Worm (Caenorhabditis elegans) whole organism, early embryonic: ENCODE data around the gene oac-8.

ENCODE experiments used
- B0310.2 ChIP-seq: sonication (generic microtip); optimal IDR thresholded peaks from 2 replicates; lab custom pipeline; 2016; ENCODE audit warnings: mild to moderate bottlenecking, missing genetic modification characterization, missing compliant biosample characterization
- F13C5.2 ChIP-seq: sonication (generic microtip); optimal IDR thresholded peaks from 2 replicates; lab custom pipeline; 2017; ENCODE audit warnings: mild to moderate bottlenecking, missing genetic modification characterization, inconsistent platforms, missing compliant biosample characterization
- aly-1 ChIP-seq: sonication (generic microtip); optimal IDR thresholded peaks from 2 replicates; lab custom pipeline; 2016; ENCODE audit warnings: missing genetic modification characterization, missing compliant biosample characterization
- ama-1 ChIP-seq: fragments of 150-350 bp; optimal IDR thresholded peaks from 2 replicates; lab custom pipeline; 2014
- ceh-13 ChIP-seq: fragments of 200-800 bp; sonication (Bioruptor generic); optimal IDR thresholded peaks from 2 replicates; lab custom pipeline; 2018; ENCODE audit warnings: mild to moderate bottlenecking, missing genetic modification characterization, missing compliant biosample characterization
- ceh-36 ChIP-seq: sonication (generic microtip); optimal IDR thresholded peaks from 2 replicates; lab custom pipeline; 2016; ENCODE audit warnings: missing genetic modification characterization, inconsistent platforms, missing compliant biosample characterization
- ets-7 ChIP-seq: sonication (generic microtip); optimal IDR thresholded peaks from 2 replicates; lab custom pipeline; 2016; ENCODE audit warnings: missing genotype, missing genetic modification characterization, missing compliant biosample characterization
- flt-1 ChIP-seq: fragments of 200-800 bp; sonication (Bioruptor generic); IDR thresholded peaks from 2 replicates; pipeline ENCODE4 v1.3.6; 2022; ENCODE audit warnings: missing genetic modification characterization, missing compliant biosample characterization
- hmbx-1 ChIP-seq: sonication (generic microtip); optimal IDR thresholded peaks from 2 replicates; lab custom pipeline; 2016; ENCODE audit warnings: mild to moderate bottlenecking, missing genetic modification characterization, missing compliant biosample characterization
- hmg-4 ChIP-seq: fragments of 200-800 bp; sonication (Bioruptor generic); optimal IDR thresholded peaks from 2 replicates; lab custom pipeline; 2018; ENCODE audit warnings: mild to moderate bottlenecking, missing genetic modification characterization, missing compliant biosample characterization
- hnd-1 ChIP-seq: sonication (generic microtip); optimal IDR thresholded peaks from 2 replicates; lab custom pipeline; 2016; ENCODE audit warnings: missing genetic modification characterization, missing compliant biosample characterization
- pes-1 ChIP-seq: fragments of 200-800 bp; sonication (Bioruptor generic); IDR thresholded peaks from 2 replicates; pipeline ENCODE4 v1.3.6; 2022; ENCODE audit warnings: missing genetic modification reagents, missing genetic modification characterization, missing compliant biosample characterization
- scrt-1 ChIP-seq: fragments of 200-800 bp; sonication (Bioruptor generic); IDR thresholded peaks from 2 replicates; pipeline ENCODE4 v1.3.6; 2022; ENCODE audit warnings: missing genetic modification characterization, missing compliant biosample characterization
- sea-1 ChIP-seq: fragments of 200-800 bp; sonication (Bioruptor generic); conservative IDR thresholded peaks from 2 replicates; pipeline ENCODE4 v1.3.6; 2022; ENCODE audit warnings: missing genetic modification characterization, missing compliant biosample characterization
- tbx-11 ChIP-seq: fragments of 200-800 bp; sonication (Bioruptor generic); IDR thresholded peaks from 2 replicates; pipeline ENCODE4 v1.3.6; 2022; ENCODE audit warnings: missing genetic modification characterization, missing compliant biosample characterization
- tbx-37 ChIP-seq: fragments of 200-800 bp; sonication (Bioruptor generic); conservative IDR thresholded peaks from 2 replicates; pipeline ENCODE4 v1.3.6; 2022; ENCODE audit warnings: missing genetic modification reagents, missing genetic modification characterization, missing compliant biosample characterization
- tra-4 ChIP-seq: sonication (generic microtip); optimal IDR thresholded peaks from 2 replicates; lab custom pipeline; 2017; ENCODE audit warnings: missing genetic modification characterization, missing compliant biosample characterization

The oac-8 gene

ce11 chrIV:10614918-10615477, 30.7 kb downstream of the oac-8 start, which contains the start of gene ptr-14:
ptr-14 (plus strand) TSS chrIV:10615427.
- TF ChIP-seq hmg-4 (GFP tag; lab: Kevin White, UChicago) (no peak), flt-1 (GFP tag; lab: Robert Waterston, UW) (no peak), pes-1 (GFP tag; lab: Robert Waterston, UW) (no peak), sea-1 (no peak), ceh-36 (tag; lab: Kevin White, UChicago) (no peak), aly-1 (tag; lab: Kevin White, UChicago) (no peak), scrt-1 (GFP tag; lab: Robert Waterston, UW) (no peak), hmbx-1 (no peak), F13C5.2 (tag; lab: Kevin White, UChicago) (no peak), ets-7 (tag; lab: Kevin White, UChicago) (no peak), ama-1 (lab: Kevin White, UChicago) (no peak), tbx-37 (GFP tag; lab: Robert Waterston, UW) (no peak), tbx-11 (GFP tag; lab: Robert Waterston, UW) (no peak)

ce11 chrIV:10616366-10616765, 32.0 kb downstream of the oac-8 start:
- TF ChIP-seq ceh-13, result no peak
- TF ChIP-seq F13C5.2 (tag; lab: Kevin White, UChicago), result no peak
- TF ChIP-seq sea-1, result no peak
- no peak for TF ChIP-seq flt-1 (GFP tag; lab: Robert Waterston, UW)
- TF ChIP-seq tbx-11 (GFP tag; lab: Robert Waterston, UW), result no peak
- no peak for TF ChIP-seq B0310.2 (tag; lab: Kevin White, UChicago)
- no peak for TF ChIP-seq hnd-1
- no peak for TF ChIP-seq hmg-4 (GFP tag; lab: Kevin White, UChicago)
- no peak for TF ChIP-seq ama-1 (lab: Kevin White, UChicago)
- TF ChIP-seq ets-7 (tag; lab: Kevin White, UChicago), result no peak
- no peak for TF ChIP-seq scrt-1 (GFP tag; lab: Robert Waterston, UW)
- TF ChIP-seq tbx-37 (GFP tag; lab: Robert Waterston, UW), result no peak
- TF ChIP-seq aly-1 (tag; lab: Kevin White, UChicago), result no peak
- TF ChIP-seq tra-4, result no peak
- no peak for TF ChIP-seq pes-1 (GFP tag; lab: Robert Waterston, UW)
- no peak for TF ChIP-seq ceh-36 (tag; lab: Kevin White, UChicago)
- TF ChIP-seq hmbx-1, result no peak

- TF ChIP-seq tra-4 (no peak), flt-1 (GFP tag; lab: Robert Waterston, UW) (no peak), ets-7 (tag; lab: Kevin White, UChicago) (no peak), tbx-11 (GFP tag; lab: Robert Waterston, UW) (no peak), B0310.2 (tag; lab: Kevin White, UChicago) (no peak), F13C5.2 (tag; lab: Kevin White, UChicago) (no peak), ama-1 (lab: Kevin White, UChicago) (no peak)
These were observed 32.8 kb downstream of the oac-8 start for ce11 chrIV:10617099-10617498.

ce11 chrIV:10620811-10621210, 36.5 kb downstream of the oac-8 start, which contains the start of gene R09H10.7:
R09H10.7 (plus strand) TSS chrIV:10621111.
- no peak for TF ChIP-seq scrt-1 (GFP tag; lab: Robert Waterston, UW)

DNA sequence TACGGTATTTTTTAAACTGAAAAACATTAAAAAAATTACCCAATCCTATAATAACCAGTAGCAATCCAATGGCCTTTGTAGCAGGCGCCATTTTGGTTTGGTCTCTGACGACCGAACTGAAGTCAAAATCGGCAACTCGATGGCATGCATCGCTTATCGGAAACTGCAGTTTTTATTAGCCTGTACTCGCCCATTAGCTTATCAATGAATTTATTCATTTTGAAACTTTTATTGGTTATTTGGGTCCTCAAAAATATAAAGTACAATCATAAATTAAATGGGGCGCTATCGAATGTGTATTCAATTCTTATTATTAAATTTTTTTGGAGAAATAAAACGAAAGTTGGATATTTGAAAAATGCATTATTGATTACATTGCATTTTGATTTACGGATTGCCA, 44.4 kb downstream of the oac-8 start, which contains the start of gene R09H10.5:
Gene R09H10.5, minus strand, starts transcription at position 106 of the 400 bp plus-strand sequence.
- no peak for TF ChIP-seq B0310.2 (tag; lab: Kevin White, UChicago)
- no peak for TF ChIP-seq tbx-37 (GFP tag; lab: Robert Waterston, UW)
- no peak for TF ChIP-seq ets-7 (tag; lab: Kevin White, UChicago)
- no peak for TF ChIP-seq F13C5.2 (tag; lab: Kevin White, UChicago)
- TF ChIP-seq tbx-11 (GFP tag; lab: Robert Waterston, UW), result no peak
- no peak for TF ChIP-seq scrt-1 (GFP tag; lab: Robert Waterston, UW)
- no peak for TF ChIP-seq ama-1 (lab: Kevin White, UChicago)
- no peak for TF ChIP-seq aly-1 (tag; lab: Kevin White, UChicago)
- TF ChIP-seq ceh-13, result no peak
- no peak for TF ChIP-seq flt-1 (GFP tag; lab: Robert Waterston, UW)
- TF ChIP-seq hmbx-1, result no peak
- no peak for TF ChIP-seq sea-1
- no peak for TF ChIP-seq ceh-36 (tag; lab: Kevin White, UChicago)
- no peak for TF ChIP-seq hmg-4 (GFP tag; lab: Kevin White, UChicago)

ce11 chrIV:10630953-10631554, 46.7 kb downstream of the oac-8 start, which contains the start of gene F56C4.4:
F56C4.4 (minus strand) TSS chrIV:10631267.
- TF ChIP-seq B0310.2 (tag; lab: Kevin White, UChicago) (no peak), ets-7 (tag; lab: Kevin White, UChicago) (no peak), flt-1 (GFP tag; lab: Robert Waterston, UW) (no peak), hnd-1 (no peak)

DNA sequence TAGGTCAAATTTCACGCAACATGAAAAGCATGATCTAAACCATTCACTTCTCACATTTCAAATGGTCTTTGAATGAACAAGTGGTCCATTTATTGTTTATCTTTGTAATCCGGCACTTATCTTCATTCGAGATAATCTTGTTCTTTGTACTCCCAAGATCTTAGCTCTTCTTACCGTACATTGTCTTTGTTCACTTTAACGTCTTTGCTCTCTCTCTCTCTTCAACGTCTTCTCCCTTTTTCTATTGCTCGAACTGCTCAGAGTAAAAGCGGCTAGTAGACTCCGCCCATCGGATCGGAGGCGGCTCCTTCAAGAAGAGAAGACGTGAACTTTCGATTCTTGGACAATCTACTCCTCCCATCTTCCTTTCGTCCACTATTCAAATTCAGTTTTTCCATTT, 52.3 kb downstream of the oac-8 start, which contains the start of gene F56C4.1:
Gene F56C4.1, plus strand, starts transcription at position 301 of the 400 bp plus-strand sequence.
- TF ChIP-seq scrt-1 (GFP tag; lab: Robert Waterston, UW) (no peak), ets-7 (tag; lab: Kevin White, UChicago) (no peak), tbx-11 (GFP tag; lab: Robert Waterston, UW) (no peak)
